Fruit fly (Drosophila melanogaster) whole organism, embryonic: Measurements from ENCODE around the gene Syx5.
A peak's percentile ranks its signal among the peaks of the same experiment; 100 is the strongest.

ENCODE experiments used
- CG10654 ChIP-seq: fragments of 200-800 bp; sonication (Bioruptor generic); optimal IDR thresholded peaks from 2 replicates; lab custom pipeline; 2016; ENCODE audit warnings: missing biosample characterization, missing genetic modification characterization
- CG11093 ChIP-seq: fragments of 200-800 bp; sonication (Bioruptor generic); IDR thresholded peaks from 3 replicates; pipeline ENCODE4 v1.3.6; 2022; ENCODE audit warnings: missing biosample characterization, missing genetic modification characterization
- CG12071 ChIP-seq: fragments of 200-800 bp; sonication (Bioruptor generic); optimal IDR thresholded peaks from 3 replicates; lab custom pipeline; 2018; ENCODE audit warnings: missing biosample characterization, mild to moderate bottlenecking, missing genetic modification characterization
- CG12299 ChIP-seq: fragments of 200-800 bp; sonication (Bioruptor generic); optimal IDR thresholded peaks from 2 replicates; lab custom pipeline; 2018; ENCODE audit warnings: missing biosample characterization, mild to moderate bottlenecking, missing genetic modification characterization
- CG12769 ChIP-seq: fragments of 200-800 bp; sonication (Bioruptor generic); optimal IDR thresholded peaks from 2 replicates; lab custom pipeline; 2019; ENCODE audit warnings: missing biosample characterization, mild to moderate bottlenecking, missing genetic modification characterization, moderate library complexity
- CG13123 ChIP-seq: fragments of 200-800 bp; sonication (Bioruptor generic); optimal IDR thresholded peaks from 2 replicates; lab custom pipeline; 2016; ENCODE audit warnings: missing biosample characterization, missing genetic modification characterization
- CG13296 ChIP-seq: fragments of 200-800 bp; sonication (Bioruptor generic); optimal IDR thresholded peaks from 3 replicates; lab custom pipeline; 2018; ENCODE audit warnings: missing biosample characterization, mild to moderate bottlenecking, missing genetic modification characterization
- CG14667 ChIP-seq: fragments of 200-800 bp; sonication (Bioruptor generic); IDR thresholded peaks from 2 replicates; pipeline ENCODE4 v1.3.6; 2022; ENCODE audit warnings: missing biosample characterization, missing genetic modification characterization
- CG1529 ChIP-seq: fragments of 200-800 bp; sonication (Bioruptor generic); optimal IDR thresholded peaks from 3 replicates; lab custom pipeline; 2018; ENCODE audit warnings: missing biosample characterization, missing genetic modification characterization
- CG15601 ChIP-seq: fragments of 200-800 bp; sonication (Bioruptor generic); optimal IDR thresholded peaks from 3 replicates; lab custom pipeline; 2019; ENCODE audit warnings: missing biosample characterization, mild to moderate bottlenecking, missing genetic modification characterization, moderate library complexity
- CG1602 ChIP-seq: fragments of 200-800 bp; sonication (Bioruptor generic); optimal IDR thresholded peaks from 3 replicates; lab custom pipeline; 2016; ENCODE audit warnings: missing biosample characterization, missing genetic modification characterization
- CG1647 ChIP-seq: fragments of 200-800 bp; sonication (Bioruptor generic); optimal IDR thresholded peaks from 3 replicates; lab custom pipeline; 2016; ENCODE audit warnings: missing biosample characterization, missing genetic modification characterization
- CG17802 ChIP-seq: fragments of 200-800 bp; sonication (Bioruptor generic); optimal IDR thresholded peaks from 2 replicates; lab custom pipeline; 2018; ENCODE audit warnings: missing biosample characterization, mild to moderate bottlenecking, missing genetic modification characterization, moderate library complexity
- CG18599 ChIP-seq: fragments of 200-800 bp; sonication (Bioruptor generic); optimal IDR thresholded peaks from 3 replicates; lab custom pipeline; 2017; ENCODE audit warnings: missing biosample characterization, missing genetic modification characterization, mild to moderate bottlenecking, moderate library complexity, missing genetic modification reagents
- CG32532 ChIP-seq: fragments of 200-800 bp; sonication (Bioruptor generic); IDR thresholded peaks from 2 replicates; pipeline ENCODE4 v1.3.6; 2022; ENCODE audit warnings: missing biosample characterization, missing genetic modification characterization
- CG3281 ChIP-seq: fragments of 200-800 bp; sonication (Bioruptor generic); optimal IDR thresholded peaks from 3 replicates; lab custom pipeline; 2017; ENCODE audit warnings: missing biosample characterization, mild to moderate bottlenecking, missing genetic modification characterization
- CG34224 ChIP-seq: fragments of 200-800 bp; sonication (Bioruptor generic); IDR thresholded peaks from 3 replicates; pipeline ENCODE4 v1.3.6; 2022; ENCODE audit warnings: missing biosample characterization, missing genetic modification characterization; ENCODE audit not compliant: partially characterized antibody
- CG4360 ChIP-seq: fragments of 200-800 bp; sonication (Bioruptor generic); IDR thresholded peaks from 2 replicates; pipeline ENCODE4 v1.3.6; 2022; ENCODE audit warnings: missing biosample characterization, missing genetic modification characterization
- CG6254 ChIP-seq: fragments of 200-800 bp; sonication (Bioruptor generic); optimal IDR thresholded peaks from 3 replicates; lab custom pipeline; 2017; ENCODE audit warnings: mild to moderate bottlenecking, missing biosample characterization, missing genetic modification reagents, missing genetic modification characterization
- CG7745 ChIP-seq: fragments of 200-800 bp; sonication (Bioruptor generic); optimal IDR thresholded peaks from 2 replicates; lab custom pipeline; 2018; ENCODE audit warnings: missing biosample characterization, mild to moderate bottlenecking, missing genetic modification characterization, moderate library complexity
- Dek ChIP-seq: fragments of 200-800 bp; sonication (Bioruptor generic); optimal IDR thresholded peaks from 3 replicates; lab custom pipeline; 2019; ENCODE audit warnings: missing biosample characterization, mild to moderate bottlenecking, missing genetic modification characterization, moderate library complexity
- Dip3 ChIP-seq: fragments of 200-800 bp; sonication (Bioruptor generic); optimal IDR thresholded peaks from 3 replicates; lab custom pipeline; 2016; ENCODE audit warnings: missing biosample characterization, missing genetic modification characterization
- Dll ChIP-seq: fragments of 200-800 bp; sonication (Bioruptor generic); IDR thresholded peaks from 4 replicates; pipeline ENCODE4 v1.3.6; 2022; ENCODE audit warnings: missing biosample characterization, missing genetic modification characterization; ENCODE audit not compliant: partially characterized antibody
- Dref ChIP-seq: fragments of 200-800 bp; sonication (Bioruptor generic); IDR thresholded peaks from 2 replicates; pipeline ENCODE4 v1.3.6; 2022; ENCODE audit warnings: missing biosample characterization, missing genetic modification characterization
- Gsc ChIP-seq: fragments of 200-800 bp; sonication (Bioruptor generic); IDR thresholded peaks from 2 replicates; pipeline ENCODE4 v1.3.6; 2022; ENCODE audit warnings: missing biosample characterization, missing genetic modification characterization
- HmgD ChIP-seq: fragments of 200-800 bp; sonication (Bioruptor generic); optimal IDR thresholded peaks from 3 replicates; lab custom pipeline; 2016; ENCODE audit warnings: missing biosample characterization, missing genetic modification characterization
- Kr ChIP-seq: fragments of 200-800 bp; sonication (Bioruptor generic); optimal IDR thresholded peaks from 2 replicates; lab custom pipeline; 2017; ENCODE audit warnings: missing biosample characterization, mild to moderate bottlenecking, missing genetic modification characterization
- Med ChIP-seq: fragments of 200-800 bp; sonication (Bioruptor generic); peaks from one replicate; lab custom pipeline; 2016; ENCODE audit warnings: missing biosample characterization, missing genetic modification characterization, mild to moderate bottlenecking, inconsistent platforms, moderate library complexity
- Optix ChIP-seq: fragments of 200-800 bp; sonication (Bioruptor generic); IDR thresholded peaks from 3 replicates; pipeline ENCODE4 v1.3.6; 2022; ENCODE audit warnings: missing biosample characterization, missing genetic modification characterization
- Pdp1 ChIP-seq, 2 experiments: fragments of 200-800 bp; sonication (Bioruptor generic); optimal IDR thresholded peaks; 3 replicates each; lab custom pipeline; 2016; ENCODE audit warnings: missing biosample characterization in 2 of 2, missing genetic modification characterization in 2 of 2, mild to moderate bottlenecking in 1 of 2, moderate library complexity in 1 of 2
- Poxn ChIP-seq: fragments of 200-800 bp; sonication (Bioruptor generic); IDR thresholded peaks from 2 replicates; pipeline ENCODE4 v1.3.6; 2022; ENCODE audit warnings: missing biosample characterization, missing genetic modification characterization
- Rx ChIP-seq: fragments of 200-800 bp; sonication (Bioruptor generic); IDR thresholded peaks from 2 replicates; pipeline ENCODE4 v1.3.6; 2022; ENCODE audit warnings: missing biosample characterization, missing genetic modification characterization
- Sry-β ChIP-seq: fragments of 200-800 bp; sonication (Bioruptor generic); optimal IDR thresholded peaks from 2 replicates; lab custom pipeline; 2018; ENCODE audit warnings: missing biosample characterization, mild to moderate bottlenecking, missing genetic modification characterization, moderate library complexity
- TFAM ChIP-seq: fragments of 200-800 bp; sonication (Bioruptor generic); optimal IDR thresholded peaks from 2 replicates; lab custom pipeline; 2017; ENCODE audit warnings: missing biosample characterization, missing genetic modification characterization, inconsistent platforms
- Taf1 ChIP-seq: fragments of 200-800 bp; sonication (Bioruptor generic); IDR thresholded peaks from 2 replicates; pipeline ENCODE4 v1.3.6; 2022; ENCODE audit warnings: missing biosample characterization, missing genetic modification characterization
- Tbp ChIP-seq: fragments of >200 bp; optimal IDR thresholded peaks from 2 replicates; lab custom pipeline; 2018; ENCODE audit warnings: missing biosample characterization, missing genetic modification characterization
- Xrp1 ChIP-seq: fragments of 200-800 bp; sonication (Bioruptor generic); IDR thresholded peaks from 2 replicates; pipeline ENCODE4 v1.3.6; 2022; ENCODE audit warnings: missing biosample characterization, missing genetic modification characterization
- ab ChIP-seq: fragments of 200-800 bp; sonication (Bioruptor generic); optimal IDR thresholded peaks from 2 replicates; lab custom pipeline; 2016; ENCODE audit warnings: missing biosample characterization, missing genetic modification characterization
- ash1 ChIP-seq: fragments of 200-800 bp; sonication (Bioruptor generic); optimal IDR thresholded peaks from 2 replicates; lab custom pipeline; 2018; ENCODE audit warnings: missing biosample characterization, mild to moderate bottlenecking, missing genetic modification characterization
- corto ChIP-seq: fragments of 200-800 bp; sonication (Bioruptor generic); optimal IDR thresholded peaks from 2 replicates; lab custom pipeline; 2016; ENCODE audit warnings: missing biosample characterization, mild to moderate bottlenecking, missing genetic modification characterization, moderate library complexity
- crc ChIP-seq: fragments of 200-800 bp; sonication (Bioruptor generic); optimal IDR thresholded peaks from 2 replicates; lab custom pipeline; 2016; ENCODE audit warnings: missing biosample characterization, missing genetic modification characterization
- dan ChIP-seq: fragments of 200-800 bp; sonication (Bioruptor generic); IDR thresholded peaks from 2 replicates; pipeline ENCODE4 v1.3.6; 2022; ENCODE audit warnings: missing biosample characterization, missing genetic modification characterization
- h ChIP-seq: fragments of >200 bp; optimal IDR thresholded peaks from 2 replicates; lab custom pipeline; 2017
- jing ChIP-seq: fragments of 200-800 bp; sonication (Bioruptor generic); optimal IDR thresholded peaks from 2 replicates; lab custom pipeline; 2018; ENCODE audit warnings: missing biosample characterization, mild to moderate bottlenecking, missing genetic modification characterization
- kni ChIP-seq: fragments of 200-800 bp; sonication (Bioruptor generic); optimal IDR thresholded peaks from 3 replicates; lab custom pipeline; 2017; ENCODE audit warnings: mild to moderate bottlenecking, missing biosample characterization, missing genetic modification reagents, missing genetic modification characterization
- pfk ChIP-seq: fragments of 200-800 bp; sonication (Bioruptor generic); optimal IDR thresholded peaks from 2 replicates; lab custom pipeline; 2018; ENCODE audit warnings: missing biosample characterization, mild to moderate bottlenecking, missing genetic modification characterization, moderate library complexity
- pnt ChIP-seq: fragments of 200-800 bp; sonication (Bioruptor generic); optimal IDR thresholded peaks from 3 replicates; lab custom pipeline; 2016; ENCODE audit warnings: missing biosample characterization, missing genetic modification characterization
- sd ChIP-seq: fragments of 200-800 bp; sonication (Bioruptor generic); optimal IDR thresholded peaks from 3 replicates; lab custom pipeline; 2018; ENCODE audit warnings: missing biosample characterization, mild to moderate bottlenecking, missing genetic modification characterization, moderate library complexity
- sug ChIP-seq: fragments of 200-800 bp; optimal IDR thresholded peaks from 2 replicates; lab custom pipeline; 2019; ENCODE audit warnings: missing biosample characterization, mild to moderate bottlenecking, missing genetic modification characterization, moderate library complexity
- tap ChIP-seq: fragments of 200-800 bp; optimal IDR thresholded peaks from 3 replicates; lab custom pipeline; 2019; ENCODE audit warnings: missing biosample characterization, mild to moderate bottlenecking, missing genetic modification characterization, moderate library complexity
- zfh2 ChIP-seq: fragments of 200-800 bp; sonication (Bioruptor generic); optimal IDR thresholded peaks from 2 replicates; lab custom pipeline; 2016; ENCODE audit warnings: missing biosample characterization, missing genetic modification characterization

Gene Syx5

dm6 chr2L:16286360-16287005, 20.7 kb upstream of the Syx5 start (continued):
- TF ChIP-seq Tbp, result no peak
- peak; percentile 68 for TF ChIP-seq CG12299 (tag; lab: Kevin White, UChicago)
- peak; percentile 48 for TF ChIP-seq ash1 (GFP tag; lab: Kevin White, UChicago)
- TF ChIP-seq CG1529, result peak; percentile 70
- peak; percentile 82 for TF ChIP-seq CG6254
- TF ChIP-seq CG18599, result peak; percentile 87
- TF ChIP-seq sug (tag; lab: Kevin White, UChicago), result peak; percentile 50
- TF ChIP-seq CG11093, result peak; percentile 66; the same call in 2 of the 3 replicates
- peak; percentile 99 for TF ChIP-seq sd (tag; lab: Kevin White, UChicago)
- TF ChIP-seq Poxn, result no peak
- peak; percentile 56 for TF ChIP-seq CG17802 (tag; lab: Kevin White, UChicago)
- peak; percentile 87 for TF ChIP-seq zfh2 (GFP tag; lab: Kevin White, UChicago)
- no peak for TF ChIP-seq Dref (GFP tag; lab: Robert Waterston, UW)
- no peak for TF ChIP-seq Gsc (GFP tag; lab: Robert Waterston, UW)
- TF ChIP-seq HmgD, result no peak
- peak; percentile 73 for TF ChIP-seq CG12769 (tag; lab: Kevin White, UChicago)
- peak; percentile 78 for TF ChIP-seq CG12071 (GFP tag; lab: Kevin White, UChicago)
- TF ChIP-seq CG7745 (tag; lab: Kevin White, UChicago), result peak; percentile 15
- TF ChIP-seq Rx, result no peak
- TF ChIP-seq CG34224 (GFP tag; lab: Robert Waterston, UW), result no peak
- no peak for TF ChIP-seq dan (GFP tag; lab: Robert Waterston, UW)
- peak; percentile 72 for TF ChIP-seq pnt (GFP tag; lab: Kevin White, UChicago)
- TF ChIP-seq Xrp1 (GFP tag; lab: Robert Waterston, UW), result no peak
- peak; percentile 55 for TF ChIP-seq CG13296 (GFP tag; lab: Kevin White, UChicago)
- no peak for TF ChIP-seq Dll (GFP tag; lab: Robert Waterston, UW)
- TF ChIP-seq Optix (GFP tag; lab: Robert Waterston, UW), result no peak
- no peak for TF ChIP-seq Kr (GFP tag; lab: Kevin White, UChicago)
- TF ChIP-seq crc (GFP tag; lab: Kevin White, UChicago), result peak; percentile 69
- peak; percentile 92 for TF ChIP-seq CG3281 (GFP tag; lab: Kevin White, UChicago)
- peak; percentile 93 for TF ChIP-seq kni (GFP tag; lab: Kevin White, UChicago)
- TF ChIP-seq h, result no peak
- TF ChIP-seq CG15601 (tag; lab: Kevin White, UChicago), result peak; percentile 68
- TF ChIP-seq jing (GFP tag; lab: Kevin White, UChicago), result peak; percentile 38
- TF ChIP-seq tap, result peak; percentile 73
- TF ChIP-seq TFAM (GFP tag; lab: Kevin White, UChicago), result peak; percentile 71
- no peak for TF ChIP-seq Taf1 (GFP tag; lab: Robert Waterston, UW)
- no peak for TF ChIP-seq ab (GFP tag; lab: Kevin White, UChicago)
- peak in 1 of 2 experiments; percentile 69 for TF ChIP-seq Pdp1 (GFP tag; optimal IDR thresholded peaks at IDR 0.05; lab: Kevin White, UChicago)
- peak; percentile 51 for TF ChIP-seq CG1647 (GFP tag; lab: Kevin White, UChicago)
- TF ChIP-seq CG1602 (GFP tag; lab: Kevin White, UChicago), result peak; percentile 79
- TF ChIP-seq CG13123 (GFP tag; lab: Kevin White, UChicago), result peak; percentile 73
- TF ChIP-seq Dip3 (GFP tag; lab: Kevin White, UChicago), result peak; percentile 83
- TF ChIP-seq corto (GFP tag; lab: Kevin White, UChicago), result peak; percentile 80
- peak; percentile 75 for TF ChIP-seq CG10654 (GFP tag; lab: Kevin White, UChicago)
- TF ChIP-seq CG32532 (GFP tag; lab: Robert Waterston, UW), result no peak
- TF ChIP-seq Sry-β, result peak; percentile 86
- TF ChIP-seq Dek (tag; lab: Kevin White, UChicago), result peak; percentile 88
- no peak for TF ChIP-seq CG4360 (GFP tag; lab: Robert Waterston, UW)
- peak; percentile 97 for TF ChIP-seq Med (GFP tag; lab: Kevin White, UChicago)
- peak; percentile 97 for TF ChIP-seq pfk (GFP tag; lab: Kevin White, UChicago)
- TF ChIP-seq CG14667, result no peak
